Fruit fly (Drosophila melanogaster): ENCODE data around the gene Ucp4B.
A peak's percentile ranks its signal among the peaks of the same experiment; 100 is the strongest.

Ucp4B gene

dm6 chr2L:5997609-5998229 is 28.1 kb downstream of the Ucp4B start (continued):
- TF ChIP-seq fd102C (GFP tag; optimal IDR thresholded peaks at IDR 0.05), result peak; percentile 13
- peak; percentile 73 for TF ChIP-seq CG8359 (GFP tag; optimal IDR thresholded peaks at IDR 0.05; ENCODE audit: borderline replicate concordance)
- TF ChIP-seq eve (GFP tag; optimal IDR thresholded peaks at IDR 0.05), result no peak
- no peak for TF ChIP-seq CG6654 (GFP tag; optimal IDR thresholded peaks at IDR 0.05)
- no peak for TF ChIP-seq CG10462 (GFP tag; optimal IDR thresholded peaks at IDR 0.05)
- TF ChIP-seq CG4854 (GFP tag; optimal IDR thresholded peaks at IDR 0.05), result no peak
- TF ChIP-seq ro (GFP tag; IDR thresholded peaks at IDR 0.05), result no peak
- TF ChIP-seq Stat92E (GFP tag; optimal IDR thresholded peaks at IDR 0.05), result no peak
- TF ChIP-seq CG30431 (GFP tag; optimal IDR thresholded peaks at IDR 0.05), result no peak
- peak; percentile 97 for TF ChIP-seq Ets97D (GFP tag; optimal IDR thresholded peaks at IDR 0.05)
- TF ChIP-seq ATbp (GFP tag; optimal IDR thresholded peaks at IDR 0.05), result peak; percentile 71
- TF ChIP-seq crc (GFP tag; optimal IDR thresholded peaks at IDR 0.05), result no peak
- no peak for TF ChIP-seq Scr (GFP tag; IDR thresholded peaks at IDR 0.05; ENCODE audit: partially characterized antibody)
- no peak for TF ChIP-seq vfl (GFP tag; optimal IDR thresholded peaks at IDR 0.05)
- TF ChIP-seq phol (tag; optimal IDR thresholded peaks at IDR 0.05), result peak; percentile 93
- no peak; the same call in 1 of the 2 replicates for TF ChIP-seq HLH3B (GFP tag; IDR thresholded peaks at IDR 0.05)
- no peak for TF ChIP-seq cas (GFP tag; IDR thresholded peaks at IDR 0.05)
- TF ChIP-seq B-H1 (GFP tag; IDR thresholded peaks at IDR 0.05), result no peak
- peak; percentile 20 for TF ChIP-seq Dad (GFP tag; optimal IDR thresholded peaks at IDR 0.05)
- TF ChIP-seq CG6272 (GFP tag; IDR thresholded peaks at IDR 0.05), result no peak
- no peak for TF ChIP-seq az2 (GFP tag; optimal IDR thresholded peaks at IDR 0.05)
- no peak for TF ChIP-seq CG1832 (GFP tag; optimal IDR thresholded peaks at IDR 0.05)
- TF ChIP-seq CG4730 (GFP tag; IDR thresholded peaks at IDR 0.05), result no peak
- no peak for TF ChIP-seq CG1024 (GFP tag; IDR thresholded peaks at IDR 0.05)
- TF ChIP-seq CG11504 (tag; optimal IDR thresholded peaks at IDR 0.05), result no peak
- TF ChIP-seq TFAM (GFP tag; optimal IDR thresholded peaks at IDR 0.05), result peak; percentile 15
- peak; percentile 94 for TF ChIP-seq Med (GFP tag)
- TF ChIP-seq CG12744 (GFP tag; optimal IDR thresholded peaks at IDR 0.05), result no peak
- peak; percentile 63 for TF ChIP-seq Meics (GFP tag; optimal IDR thresholded peaks at IDR 0.05)
- no peak for TF ChIP-seq C15 (GFP tag; IDR thresholded peaks at IDR 0.05)
- TF ChIP-seq ara (GFP tag; IDR thresholded peaks at IDR 0.05), result no peak
- peak; percentile 49 for TF ChIP-seq CG2875 (GFP tag; optimal IDR thresholded peaks at IDR 0.05)
- TF ChIP-seq Dek (tag; optimal IDR thresholded peaks at IDR 0.05), result no peak
- TF ChIP-seq HHEX (GFP tag; optimal IDR thresholded peaks at IDR 0.05), result peak; percentile 77
- TF ChIP-seq stwl (tag; optimal IDR thresholded peaks at IDR 0.05), result no peak
- TF ChIP-seq klu (GFP tag; IDR thresholded peaks at IDR 0.05), result no peak
- peak; percentile 66 for TF ChIP-seq CG7987 (GFP tag; optimal IDR thresholded peaks at IDR 0.05)
- no peak for TF ChIP-seq CG4820 (GFP tag; optimal IDR thresholded peaks at IDR 0.05)
- TF ChIP-seq CG8290 (GFP tag; optimal IDR thresholded peaks at IDR 0.05), result peak; percentile 37
- peak in 1 of 2 experiments; percentile 37 for TF ChIP-seq CG8290 (tag; optimal IDR thresholded peaks at IDR 0.05)
- TF ChIP-seq Tbp (GFP tag; optimal IDR thresholded peaks at IDR 0.05), result no peak
- TF ChIP-seq CG32532 (GFP tag; IDR thresholded peaks at IDR 0.05), result 0 out of 2 replicates have a peak, but pooled peaks have one; percentile 12
- TF ChIP-seq CG13123 (GFP tag; optimal IDR thresholded peaks at IDR 0.05), result no peak
- TF ChIP-seq CG6683 (GFP tag; optimal IDR thresholded peaks at IDR 0.05), result peak; percentile 41
- peak; percentile 1 for TF ChIP-seq CG7556 (GFP tag; optimal IDR thresholded peaks at IDR 0.05)
- peak; percentile 43 for TF ChIP-seq bcd (GFP tag; optimal IDR thresholded peaks at IDR 0.05)
- no peak for TF ChIP-seq cad (GFP tag; optimal IDR thresholded peaks at IDR 0.05)
- peak; percentile 34 for TF ChIP-seq D19A (tag; optimal IDR thresholded peaks at IDR 0.05)
- TF ChIP-seq Hr3 (GFP tag; optimal IDR thresholded peaks at IDR 0.05), result no peak
- TF ChIP-seq Bteb2 (GFP tag; optimal IDR thresholded peaks at IDR 0.05), result no peak
- TF ChIP-seq ab (GFP tag; optimal IDR thresholded peaks at IDR 0.05), result no peak

All from whole organism, embryonic.